Worm (Caenorhabditis elegans) whole organism, L1 larva: Measurements from ENCODE around the gene F49C5.9.
A peak's percentile ranks its signal among the peaks of the same experiment; 100 is the strongest.

Experiments
- ceh-8 ChIP-seq: fragments of 200-800 bp; sonication (Bioruptor generic); optimal IDR thresholded peaks from 2 replicates; lab custom pipeline; 2018; ENCODE audit warnings: mild to moderate bottlenecking, missing genetic modification characterization, moderate library complexity, missing compliant biosample characterization
- unc-98 ChIP-seq: fragments of 200-800 bp; sonication (Bioruptor generic); IDR thresholded peaks from 2 replicates; pipeline ENCODE4 v1.3.6; 2022; ENCODE audit warnings: missing genetic modification characterization, missing compliant biosample characterization
- zag-1 ChIP-seq: fragments of 150-350 bp; optimal IDR thresholded peaks from 2 replicates; lab custom pipeline; 2014; ENCODE audit warnings: missing biosample characterization, missing genetic modification characterization

F49C5.9 gene

DNA sequence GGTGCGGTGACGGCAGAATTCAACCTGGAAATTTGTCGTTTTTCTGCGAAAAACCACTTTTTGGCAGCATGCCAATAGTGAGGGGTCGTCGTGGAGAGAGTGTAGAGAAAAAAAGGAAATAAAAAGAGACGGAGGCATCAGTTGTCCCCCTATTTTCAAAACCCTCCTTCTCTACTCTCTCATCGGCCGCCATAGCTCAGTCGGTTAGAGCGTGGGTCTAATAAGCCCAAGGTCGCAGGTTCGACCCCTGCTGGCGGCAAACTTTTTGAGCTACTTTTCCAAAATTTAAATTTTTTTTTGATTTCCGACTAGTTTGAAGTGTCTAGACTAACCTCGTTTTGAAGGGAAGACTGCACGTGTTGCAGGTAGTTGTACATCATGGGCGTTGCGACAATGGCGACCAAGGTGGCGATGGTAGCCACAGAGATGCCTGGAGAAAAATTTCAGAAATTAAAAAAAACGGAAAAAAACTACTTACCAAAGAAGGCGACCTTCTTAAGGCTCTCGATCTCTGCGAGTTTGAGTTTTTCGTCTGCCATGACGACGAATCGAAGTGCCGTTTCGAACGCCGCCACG, 49.8 kb downstream of the F49C5.9 start, which contains the start of gene col-85 (continued):
- no peak for TF ChIP-seq zag-1 (tag; lab: Kevin White, UChicago)
- TF ChIP-seq, all 84 proteins: peak for 49

DNA sequence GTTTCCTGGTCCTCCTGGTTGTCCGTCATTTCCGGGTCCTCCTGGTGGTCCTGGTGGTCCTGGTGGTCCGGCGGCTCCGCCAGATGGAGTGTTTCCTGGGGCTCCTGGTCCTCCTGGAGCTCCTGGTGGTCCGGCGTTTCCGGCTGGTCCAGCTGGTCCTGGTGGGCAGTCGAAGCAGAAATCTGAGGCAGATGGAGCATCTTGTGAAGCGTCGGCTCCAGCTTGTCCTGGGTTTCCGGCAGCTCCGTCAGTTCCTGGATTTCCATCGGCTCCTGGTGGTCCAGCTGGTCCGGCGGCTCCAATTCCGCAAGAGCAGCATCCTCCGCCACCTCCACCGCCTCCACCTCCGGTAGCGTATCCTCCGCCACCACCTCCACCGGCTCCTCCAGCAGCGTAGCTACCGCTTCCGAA, 50.4 kb downstream of the F49C5.9 start:
- TF ChIP-seq ceh-8, result peak; percentile 50
- no peak for TF ChIP-seq unc-98
